Worm (Caenorhabditis elegans) whole organism, midembryonic: Measurements from ENCODE around the gene K10H10.12.

Experiments used
- cog-1 ChIP-seq: sonication (generic microtip); optimal IDR thresholded peaks from 2 replicates; lab custom pipeline; 2016; ENCODE audit warnings: missing genetic modification characterization, missing compliant biosample characterization
- flt-1 ChIP-seq: fragments of 200-800 bp; sonication (Bioruptor generic); IDR thresholded peaks from 2 replicates; pipeline ENCODE4 v1.3.6; 2022; ENCODE audit warnings: missing genetic modification characterization, missing compliant biosample characterization
- ref-1 ChIP-seq: fragments of 200-800 bp; sonication (Bioruptor generic); conservative IDR thresholded peaks from 2 replicates; pipeline ENCODE4 v1.3.6; 2022; ENCODE audit warnings: missing genetic modification reagents, missing genetic modification characterization, missing compliant biosample characterization
- tab-1 ChIP-seq: fragments of 200-800 bp; sonication (Bioruptor generic); IDR thresholded peaks from 2 replicates; pipeline ENCODE4 v1.3.6; 2022; ENCODE audit warnings: missing genetic modification characterization, missing compliant biosample characterization
- ztf-23 ChIP-seq: fragments of 200-800 bp; sonication (Bioruptor generic); IDR thresholded peaks from 2 replicates; pipeline ENCODE4 v1.3.6; 2022; ENCODE audit warnings: missing genetic modification reagents, missing genetic modification characterization, missing compliant biosample characterization
- ztf-29 ChIP-seq: fragments of 200-800 bp; sonication (Bioruptor generic); IDR thresholded peaks from 2 replicates; pipeline ENCODE4 v1.3.6; 2022; ENCODE audit warnings: missing genetic modification reagents, missing genetic modification characterization, missing compliant biosample characterization

DNA sequence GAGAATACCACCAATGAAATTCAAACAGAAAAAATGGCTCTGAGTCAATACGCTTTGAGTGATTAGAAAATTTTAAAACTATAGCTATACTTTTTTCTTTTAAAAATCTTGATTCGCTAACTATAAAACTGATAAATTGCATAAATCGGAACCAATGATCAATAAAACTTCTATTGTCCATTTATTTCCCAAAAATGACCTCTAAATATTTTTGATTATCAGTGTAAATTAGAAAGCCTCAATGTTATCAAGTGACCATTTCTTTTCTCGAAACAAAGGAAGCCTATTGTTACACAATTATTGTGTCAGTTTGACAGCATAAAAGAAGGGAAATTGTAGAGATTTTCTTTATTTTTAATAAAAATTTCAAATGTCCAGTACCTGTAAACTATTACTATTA, 6.0 kb downstream of the K10H10.12 start, which contains the start of gene K10H10.4:
- TF ChIP-seq cog-1 (tag; lab: Kevin White, UChicago): no peak
- no peak for TF ChIP-seq flt-1 (GFP tag; lab: Robert Waterston, UW)
- TF ChIP-seq ztf-29: no peak
- TF ChIP-seq ztf-23 (GFP tag; lab: Robert Waterston, UW): no peak
- no peak for TF ChIP-seq ref-1 (GFP tag; lab: Robert Waterston, UW)
- TF ChIP-seq tab-1: no peak
